Fruit fly (Drosophila melanogaster) whole organism, prepupa: ENCODE results near the gene Ir94d.

Experiments
- CG10631 ChIP-seq: fragments of 200-800 bp; sonication (Bioruptor generic); optimal IDR thresholded peaks from 2 replicates; lab custom pipeline; 2016; ENCODE audit warnings: missing biosample characterization, missing genetic modification characterization
- CG10669 ChIP-seq: fragments of 200-800 bp; sonication (Bioruptor generic); optimal IDR thresholded peaks from 3 replicates; lab custom pipeline; 2018; ENCODE audit warnings: missing biosample characterization, mild to moderate bottlenecking, missing genetic modification characterization, moderate library complexity
- CG11294 ChIP-seq: fragments of 200-800 bp; sonication (Bioruptor generic); IDR thresholded peaks from 2 replicates; pipeline ENCODE4 v1.3.6; 2022; ENCODE audit warnings: missing biosample characterization, missing genetic modification characterization
- CG11762 ChIP-seq: fragments of 200-800 bp; sonication (Bioruptor generic); optimal IDR thresholded peaks from 3 replicates; lab custom pipeline; 2016; ENCODE audit warnings: missing biosample characterization, missing genetic modification characterization; ENCODE audit not compliant: insufficient read depth
- CG11902 ChIP-seq: fragments of 200-800 bp; sonication (Bioruptor generic); optimal IDR thresholded peaks from 3 replicates; lab custom pipeline; 2016; ENCODE audit warnings: missing biosample characterization, missing genetic modification characterization
- CG15336 ChIP-seq: fragments of 200-800 bp; sonication (Bioruptor generic); IDR thresholded peaks from 2 replicates; pipeline ENCODE4 v1.3.6; 2022; ENCODE audit warnings: missing biosample characterization, missing genetic modification characterization
- CG16779 ChIP-seq: fragments of 200-800 bp; sonication (Bioruptor generic); optimal IDR thresholded peaks from 3 replicates; lab custom pipeline; 2017; ENCODE audit warnings: missing biosample characterization, mild to moderate bottlenecking, missing genetic modification characterization
- CG3032 ChIP-seq: fragments of 200-800 bp; optimal IDR thresholded peaks from 2 replicates; lab custom pipeline; 2019; ENCODE audit warnings: missing biosample characterization, mild to moderate bottlenecking, missing genetic modification characterization, moderate library complexity
- CG31627 ChIP-seq: fragments of 200-800 bp; sonication (Bioruptor generic); optimal IDR thresholded peaks from 3 replicates; lab custom pipeline; 2016; ENCODE audit warnings: missing biosample characterization, missing genetic modification characterization
- CG32006 ChIP-seq: fragments of 200-800 bp; sonication (Bioruptor generic); optimal IDR thresholded peaks from 3 replicates; lab custom pipeline; 2017; ENCODE audit warnings: missing biosample characterization, mild to moderate bottlenecking, missing genetic modification characterization
- CG34406 ChIP-seq: fragments of 200-800 bp; sonication (Bioruptor generic); optimal IDR thresholded peaks from 3 replicates; lab custom pipeline; 2016; ENCODE audit warnings: missing biosample characterization, missing genetic modification characterization
- CG3919 ChIP-seq: fragments of 200-800 bp; sonication (Bioruptor generic); optimal IDR thresholded peaks from 3 replicates; lab custom pipeline; 2016; ENCODE audit warnings: missing biosample characterization, missing genetic modification characterization
- CG4318 ChIP-seq: fragments of 200-800 bp; sonication (Bioruptor generic); optimal IDR thresholded peaks from 3 replicates; lab custom pipeline; 2017; ENCODE audit warnings: missing biosample characterization, mild to moderate bottlenecking, missing genetic modification characterization
- CG6163 ChIP-seq: fragments of 200-800 bp; sonication (Bioruptor generic); IDR thresholded peaks from 3 replicates; pipeline ENCODE4 v1.3.6; 2022; ENCODE audit warnings: missing biosample characterization, missing genetic modification characterization
- CG6276 ChIP-seq: fragments of 200-800 bp; sonication (Bioruptor generic); optimal IDR thresholded peaks from 2 replicates; lab custom pipeline; 2017; ENCODE audit warnings: missing biosample characterization, mild to moderate bottlenecking, missing genetic modification characterization
- CG6854 ChIP-seq: fragments of 200-800 bp; sonication (Bioruptor generic); optimal IDR thresholded peaks from 2 replicates; lab custom pipeline; 2017; ENCODE audit warnings: missing biosample characterization, mild to moderate bottlenecking, missing genetic modification characterization
- CG7368 ChIP-seq: fragments of 200-800 bp; sonication (Bioruptor generic); optimal IDR thresholded peaks from 3 replicates; lab custom pipeline; 2016; ENCODE audit warnings: missing biosample characterization, missing genetic modification characterization
- CG8119 ChIP-seq: fragments of 200-800 bp; sonication (Bioruptor generic); IDR thresholded peaks from 3 replicates; pipeline ENCODE4 v1.3.6; 2022; ENCODE audit warnings: missing biosample characterization, missing genetic modification characterization
- CG8319 ChIP-seq: fragments of 200-800 bp; sonication (Bioruptor generic); optimal IDR thresholded peaks from 3 replicates; lab custom pipeline; 2016; ENCODE audit warnings: missing biosample characterization, missing genetic modification characterization
- CG9139 ChIP-seq: fragments of 200-800 bp; sonication (Bioruptor generic); optimal IDR thresholded peaks from 3 replicates; lab custom pipeline; 2017; ENCODE audit warnings: missing biosample characterization, mild to moderate bottlenecking, missing genetic modification characterization
- Eip78C ChIP-seq: fragments of 200-800 bp; sonication (Bioruptor generic); peaks from one replicate; lab custom pipeline; 2016; ENCODE audit warnings: missing biosample characterization, missing genetic modification characterization
- Ets21C ChIP-seq: fragments of 200-800 bp; sonication (Bioruptor generic); optimal IDR thresholded peaks from 3 replicates; lab custom pipeline; 2016; ENCODE audit warnings: missing biosample characterization, missing genetic modification characterization
- Ets96B ChIP-seq: fragments of 200-800 bp; optimal IDR thresholded peaks from 2 replicates; lab custom pipeline; 2019; ENCODE audit warnings: missing biosample characterization, mild to moderate bottlenecking, missing genetic modification characterization, moderate library complexity
- Gug ChIP-seq: fragments of 200-800 bp; sonication (Bioruptor generic); IDR thresholded peaks from 2 replicates; pipeline ENCODE4 v1.3.6; 2022; ENCODE audit warnings: missing biosample characterization, missing genetic modification characterization
- Hr38 ChIP-seq: sonication (Bioruptor generic); optimal IDR thresholded peaks from 2 replicates; lab custom pipeline; 2016; ENCODE audit warnings: missing biosample characterization, missing genetic modification characterization
- Hr39 ChIP-seq: fragments of 200-800 bp; sonication (Bioruptor generic); optimal IDR thresholded peaks from 2 replicates; lab custom pipeline; 2016; ENCODE audit warnings: missing biosample characterization, missing genetic modification characterization
- Lpt ChIP-seq: fragments of 200-800 bp; sonication (Bioruptor generic); optimal IDR thresholded peaks from 3 replicates; lab custom pipeline; 2016; ENCODE audit warnings: missing biosample characterization, missing genetic modification characterization
- Met ChIP-seq: fragments of 200-800 bp; sonication (Bioruptor generic); optimal IDR thresholded peaks from 3 replicates; lab custom pipeline; 2016; ENCODE audit warnings: missing biosample characterization, missing genetic modification characterization
- OdsH ChIP-seq: fragments of 200-800 bp; sonication (Bioruptor generic); optimal IDR thresholded peaks from 3 replicates; lab custom pipeline; 2016; ENCODE audit warnings: missing biosample characterization, missing genetic modification characterization
- Sox15 ChIP-seq: fragments of 200-800 bp; sonication (Bioruptor generic); optimal IDR thresholded peaks from 3 replicates; lab custom pipeline; 2016; ENCODE audit warnings: missing biosample characterization, missing genetic modification characterization
- achi ChIP-seq: fragments of 200-800 bp; sonication (Bioruptor generic); optimal IDR thresholded peaks from 3 replicates; lab custom pipeline; 2016; ENCODE audit warnings: missing biosample characterization, missing genetic modification characterization
- cyc ChIP-seq: fragments of 200-800 bp; sonication (Bioruptor generic); optimal IDR thresholded peaks from 3 replicates; lab custom pipeline; 2016; ENCODE audit warnings: missing biosample characterization, missing genetic modification characterization
- dac ChIP-seq: fragments of 200-800 bp; sonication (Bioruptor generic); optimal IDR thresholded peaks from 2 replicates; lab custom pipeline; 2017; ENCODE audit warnings: missing biosample characterization, mild to moderate bottlenecking, missing genetic modification characterization
- dsx ChIP-seq: fragments of 200-800 bp; optimal IDR thresholded peaks from 3 replicates; lab custom pipeline; 2019; ENCODE audit warnings: missing biosample characterization, mild to moderate bottlenecking, missing genetic modification characterization, moderate library complexity; ENCODE audit not compliant: poor library complexity, severe bottlenecking
- eg ChIP-seq: fragments of 200-800 bp; sonication (Bioruptor generic); IDR thresholded peaks from 3 replicates; pipeline ENCODE4 v1.3.6; 2022; ENCODE audit warnings: missing biosample characterization, missing genetic modification characterization
- esn ChIP-seq: fragments of 200-800 bp; sonication (Bioruptor generic); optimal IDR thresholded peaks from 2 replicates; lab custom pipeline; 2016; ENCODE audit warnings: missing biosample characterization, mild to moderate bottlenecking, missing genetic modification characterization, moderate library complexity
- fd85E ChIP-seq: fragments of 200-800 bp; sonication (Bioruptor generic); optimal IDR thresholded peaks from 3 replicates; lab custom pipeline; 2016; ENCODE audit warnings: missing biosample characterization, missing genetic modification characterization
- fkh ChIP-seq: fragments of 200-800 bp; sonication (Bioruptor generic); optimal IDR thresholded peaks from 3 replicates; lab custom pipeline; 2017; ENCODE audit warnings: missing biosample characterization, mild to moderate bottlenecking, missing genetic modification characterization, moderate library complexity
- lz ChIP-seq: fragments of 200-800 bp; sonication (Bioruptor generic); optimal IDR thresholded peaks from 3 replicates; lab custom pipeline; 2016; ENCODE audit warnings: missing biosample characterization, missing genetic modification characterization
- net ChIP-seq: fragments of 200-800 bp; sonication (Bioruptor generic); optimal IDR thresholded peaks from 3 replicates; lab custom pipeline; 2016; ENCODE audit warnings: missing biosample characterization, missing genetic modification characterization
- pdm3 ChIP-seq: fragments of 200-800 bp; sonication (Bioruptor generic); optimal IDR thresholded peaks from 3 replicates; lab custom pipeline; 2016; ENCODE audit warnings: missing biosample characterization, missing genetic modification characterization
- spab ChIP-seq: fragments of 200-800 bp; sonication (Bioruptor generic); optimal IDR thresholded peaks from 2 replicates; lab custom pipeline; 2017; ENCODE audit warnings: missing biosample characterization, mild to moderate bottlenecking, missing genetic modification characterization, missing genetic modification reagents
- ss ChIP-seq, 2 experiments: fragments of 200-800 bp; sonication (Bioruptor generic); optimal IDR thresholded peaks; 2 replicates in 1 of 2; 3 replicates in 1 of 2; lab custom pipeline; 2017 to 2018; ENCODE audit warnings: mild to moderate bottlenecking in 2 of 2, missing biosample characterization in 2 of 2, missing genetic modification characterization in 2 of 2, moderate library complexity in 1 of 2
- svp ChIP-seq: fragments of 200-800 bp; sonication (Bioruptor generic); peaks from one replicate; lab custom pipeline; 2016; ENCODE audit warnings: missing biosample characterization, missing genetic modification characterization
- topi ChIP-seq: fragments of 200-800 bp; sonication (Bioruptor generic); optimal IDR thresholded peaks from 3 replicates; lab custom pipeline; 2016; ENCODE audit warnings: missing biosample characterization, missing genetic modification characterization

The Ir94d gene

DNA sequence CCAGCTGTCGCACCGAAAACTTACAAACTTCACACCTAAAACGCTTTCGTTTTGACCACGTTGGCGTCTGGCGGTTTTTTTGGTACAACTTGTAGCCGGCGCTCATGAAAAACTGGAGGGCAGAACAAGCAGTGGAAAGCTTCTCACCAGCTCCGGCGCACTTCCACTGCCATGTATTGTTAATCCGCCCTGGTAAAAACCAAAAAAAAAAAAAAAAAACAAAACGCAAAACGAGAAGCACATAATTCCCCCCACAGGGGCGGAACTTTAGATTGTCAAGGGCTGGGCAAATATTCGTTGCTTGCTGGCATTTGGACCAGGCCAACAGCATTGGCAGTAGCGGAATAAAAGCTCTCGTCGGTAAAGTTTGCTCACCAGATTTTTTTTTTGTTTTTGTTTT, 28.3 kb upstream of the Ir94d start (continued):
- TF ChIP-seq esn (peak; percentile 54), Ets21C (no peak), svp (GFP tag; lab: Kevin White, UChicago) (peak; percentile 78), CG3919 (GFP tag; lab: Kevin White, UChicago) (peak; percentile 45), CG6854 (peak; percentile 76), CG6163 (peak; percentile 87), eg (GFP tag; lab: Robert Waterston, UW) (peak; percentile 91), CG34406 (GFP tag; lab: Kevin White, UChicago) (peak; percentile 66)

dm6 chr3R:23377288-23377687, 25.3 kb upstream of the Ir94d start:
- no peak for TF ChIP-seq fkh (GFP tag; lab: Kevin White, UChicago)
- no peak for TF ChIP-seq Ets96B
- no peak for TF ChIP-seq CG10669
- TF ChIP-seq net, result no peak
- TF ChIP-seq CG9139 (GFP tag; lab: Kevin White, UChicago), result no peak
- TF ChIP-seq Met, result no peak
- no peak for TF ChIP-seq CG8119 (GFP tag; lab: Robert Waterston, UW)
- TF ChIP-seq CG11762 (GFP tag; lab: Kevin White, UChicago), result no peak
- TF ChIP-seq CG15336 (GFP tag; lab: Robert Waterston, UW), result no peak
- no peak for TF ChIP-seq CG3032 (tag; lab: Kevin White, UChicago)
- no peak for TF ChIP-seq pdm3 (GFP tag; lab: Kevin White, UChicago)
- no peak for TF ChIP-seq fd85E
- no peak for TF ChIP-seq Lpt (GFP tag; lab: Kevin White, UChicago)

DNA sequence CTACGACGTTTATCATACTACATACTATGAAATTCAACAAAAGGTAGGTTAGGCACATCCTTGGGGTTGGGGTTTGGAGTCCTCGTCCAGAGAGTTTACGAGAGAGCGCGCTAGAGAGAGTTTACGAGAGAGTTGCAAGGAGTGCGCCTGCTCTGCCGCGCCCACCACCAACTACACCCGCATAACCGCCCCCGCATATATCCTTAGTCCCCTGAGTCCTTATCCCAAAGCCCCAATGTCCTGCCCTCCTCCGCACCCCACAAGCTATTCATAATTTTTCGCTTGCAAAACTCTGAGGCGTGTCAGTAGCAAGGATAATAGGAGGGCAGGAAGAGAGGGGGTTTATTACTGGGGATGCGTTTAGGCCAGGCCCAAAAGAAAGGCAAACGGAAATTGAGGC, 18.9 kb upstream of the Ir94d start:
- TF ChIP-seq net (no peak), Sox15 (no peak), Met (no peak), CG11294 (no peak), Hr39 (no peak), CG6276 (GFP tag; lab: Kevin White, UChicago) (no peak), CG6854 (no peak), CG4318 (GFP tag; lab: Kevin White, UChicago) (no peak), CG16779 (tag; lab: Kevin White, UChicago) (no peak)

dm6 chr3R:23384591-23385260, 17.9 kb upstream of the Ir94d start, which contains the start of gene CG4393:
Gene CG4393 (minus strand): TSS chr3R:23384777.
- no peak for TF ChIP-seq CG34406 (GFP tag; lab: Kevin White, UChicago)
- TF ChIP-seq Hr38 (GFP tag; lab: Kevin White, UChicago), result no peak
- TF ChIP-seq CG9139 (GFP tag; lab: Kevin White, UChicago), result peak; percentile 56
- no peak for TF ChIP-seq pdm3 (GFP tag; lab: Kevin White, UChicago)
- TF ChIP-seq Ets96B, result no peak
- peak; percentile 25 for TF ChIP-seq dac (GFP tag; lab: Kevin White, UChicago)
- TF ChIP-seq Met, result no peak
- no peak for TF ChIP-seq CG10631
- TF ChIP-seq CG7368 (GFP tag; lab: Kevin White, UChicago), result no peak
- no peak for TF ChIP-seq fkh (GFP tag; lab: Kevin White, UChicago)
- TF ChIP-seq cyc (GFP tag; lab: Kevin White, UChicago), result no peak
- TF ChIP-seq Eip78C (GFP tag; lab: Kevin White, UChicago), result peak; percentile 66
- peak; percentile 36 for TF ChIP-seq CG32006 (GFP tag; lab: Kevin White, UChicago)
- TF ChIP-seq CG3032 (tag; lab: Kevin White, UChicago), result no peak
- TF ChIP-seq CG6163, result 0 out of 3 replicates have a peak, but pooled peaks have one; percentile 46
- no peak for TF ChIP-seq dsx (GFP tag; lab: Kevin White, UChicago)
- peak; percentile 28 to 35 for TF ChIP-seq ss (GFP tag; optimal IDR thresholded peaks at IDR 0.05; lab: Kevin White, UChicago)
- TF ChIP-seq Gug (GFP tag; lab: Robert Waterston, UW), result no peak
- no peak for TF ChIP-seq CG31627 (GFP tag; lab: Kevin White, UChicago)
- no peak for TF ChIP-seq Ets21C
- TF ChIP-seq CG8319 (GFP tag; lab: Kevin White, UChicago), result no peak
- peak; percentile 40 for TF ChIP-seq CG6854
- TF ChIP-seq spab (GFP tag; lab: Kevin White, UChicago), result peak; percentile 41
- TF ChIP-seq OdsH (GFP tag; lab: Kevin White, UChicago), result no peak
- peak; percentile 50 for TF ChIP-seq net
- TF ChIP-seq CG11294, result no peak
- no peak for TF ChIP-seq Hr39
- peak; percentile 73 for TF ChIP-seq CG15336 (GFP tag; lab: Robert Waterston, UW)
- TF ChIP-seq CG3919 (GFP tag; lab: Kevin White, UChicago), result peak; percentile 29
- no peak for TF ChIP-seq lz (GFP tag; lab: Kevin White, UChicago)
- no peak for TF ChIP-seq achi (GFP tag; lab: Kevin White, UChicago)
- no peak for TF ChIP-seq CG11902 (GFP tag; lab: Kevin White, UChicago)
- no peak for TF ChIP-seq topi (GFP tag; lab: Kevin White, UChicago)
- TF ChIP-seq eg (GFP tag; lab: Robert Waterston, UW), result peak; percentile 73
